Fruit fly (Drosophila melanogaster): Measurements from ENCODE around the gene svp.

The svp gene

dm6 chr3R:12258437-12258836 lies at the start of gene svp, which contains the start of gene CG44037:
Gene svp, plus strand, starts transcription at chr3R:12258737.
Gene CG44037, plus strand, starts transcription at chr3R:12258737.
- no peak for TF ChIP-seq CG1620 (GFP tag; optimal IDR thresholded peaks at IDR 0.05)
- TF ChIP-seq CG33017 (tag; optimal IDR thresholded peaks at IDR 0.05) = no peak
- TF ChIP-seq Mnt (GFP tag; optimal IDR thresholded peaks at IDR 0.05) = no peak
- no peak for TF ChIP-seq cic (GFP tag; optimal IDR thresholded peaks at IDR 0.05)
- no peak for TF ChIP-seq CG12768 (GFP tag; optimal IDR thresholded peaks at IDR 0.05)
- TF ChIP-seq toe (GFP tag; optimal IDR thresholded peaks at IDR 0.05) = no peak
- no peak for TF ChIP-seq bab1 (GFP tag; optimal IDR thresholded peaks at IDR 0.05)
- TF ChIP-seq cnc (optimal IDR thresholded peaks at IDR 0.05) = no peak
- no peak for TF ChIP-seq CG5204 (GFP tag; optimal IDR thresholded peaks at IDR 0.05)
- TF ChIP-seq CG11617 (GFP tag; optimal IDR thresholded peaks at IDR 0.05) = no peak
- TF ChIP-seq CG7101 (tag; optimal IDR thresholded peaks at IDR 0.05) = no peak
- TF ChIP-seq CG14711 (tag; optimal IDR thresholded peaks at IDR 0.05) = no peak
- TF ChIP-seq pad (GFP tag; optimal IDR thresholded peaks at IDR 0.05) = no peak

DNA sequence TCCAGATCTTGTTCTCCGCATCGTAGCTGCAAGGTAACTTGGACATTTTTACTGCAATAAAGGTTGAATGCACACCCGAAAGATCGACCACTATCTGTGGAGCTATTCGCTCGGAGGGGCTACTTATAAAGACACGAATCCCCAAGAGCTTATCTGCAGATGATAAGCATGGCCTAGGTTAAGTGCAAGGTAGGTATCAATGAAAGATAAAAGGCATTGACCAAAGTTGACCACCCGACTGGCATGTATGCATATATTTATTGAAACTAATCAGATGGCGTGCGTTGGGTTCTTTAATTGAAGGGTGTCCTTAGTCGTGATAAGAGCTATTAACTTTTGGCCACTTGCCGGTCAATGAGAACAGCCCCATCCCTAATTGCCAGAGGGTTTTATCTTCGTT lies 48.3 kb upstream of the svp start, which contains the start of gene CG4830:
Gene CG4830, minus strand, starts transcription at position 101 of the 400 bp plus-strand sequence.
- TF ChIP-seq CG5204 (GFP tag; optimal IDR thresholded peaks at IDR 0.05) = no peak
- TF ChIP-seq cnc (optimal IDR thresholded peaks at IDR 0.05) = no peak
- TF ChIP-seq CG12768 (GFP tag; optimal IDR thresholded peaks at IDR 0.05) = no peak
- no peak for TF ChIP-seq CG1620 (GFP tag; optimal IDR thresholded peaks at IDR 0.05)
- TF ChIP-seq Crg-1 (GFP tag; optimal IDR thresholded peaks at IDR 0.05) = no peak
- TF ChIP-seq CG7045 (GFP tag; optimal IDR thresholded peaks at IDR 0.05) = no peak
- no peak for TF ChIP-seq tj (GFP tag; optimal IDR thresholded peaks at IDR 0.05)
- no peak for TF ChIP-seq kay (GFP tag; ENCODE audit: borderline replicate concordance)
- TF ChIP-seq bab1 (GFP tag; optimal IDR thresholded peaks at IDR 0.05) = no peak
- TF ChIP-seq CG11617 (GFP tag; optimal IDR thresholded peaks at IDR 0.05) = no peak
- no peak for TF ChIP-seq CG14711 (tag; optimal IDR thresholded peaks at IDR 0.05)
- TF ChIP-seq Mnt (GFP tag; optimal IDR thresholded peaks at IDR 0.05) = no peak
- TF ChIP-seq Clk (GFP tag; optimal IDR thresholded peaks at IDR 0.05) = no peak
- TF ChIP-seq Hr96 (GFP tag; optimal IDR thresholded peaks at IDR 0.05) = no peak
- TF ChIP-seq toe (GFP tag; optimal IDR thresholded peaks at IDR 0.05) = no peak

dm6 chr3R:12211552-12211951 lies 47.0 kb upstream of the svp start:
- no peak for TF ChIP-seq CG5204 (GFP tag; optimal IDR thresholded peaks at IDR 0.05)
- no peak for TF ChIP-seq CG11617 (GFP tag; optimal IDR thresholded peaks at IDR 0.05)
- no peak for TF ChIP-seq cic (GFP tag; optimal IDR thresholded peaks at IDR 0.05)
- TF ChIP-seq Crg-1 (GFP tag; optimal IDR thresholded peaks at IDR 0.05) = no peak
- TF ChIP-seq Hr96 (GFP tag; optimal IDR thresholded peaks at IDR 0.05) = no peak
- no peak for TF ChIP-seq bab1 (GFP tag; optimal IDR thresholded peaks at IDR 0.05)

DNA sequence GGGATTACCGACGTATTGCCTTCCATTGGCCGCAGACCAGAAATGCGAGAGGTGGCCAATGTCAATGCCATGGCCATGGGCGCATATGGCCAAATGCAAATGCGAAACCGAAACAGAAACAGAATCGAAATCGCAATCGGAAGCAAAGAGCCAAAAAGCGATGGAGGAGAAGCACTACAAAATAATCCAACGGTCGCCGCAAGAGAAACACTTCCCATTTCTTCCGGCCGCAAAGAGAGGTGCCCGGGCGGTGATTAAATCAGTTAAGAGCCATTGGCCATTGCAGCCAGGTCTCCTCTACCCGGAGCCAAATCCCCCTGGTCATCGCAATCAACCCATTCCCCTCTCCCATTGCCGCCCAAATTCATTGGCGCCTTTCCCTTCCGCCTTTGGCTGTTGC lies 44.3 kb upstream of the svp start, which contains the start of gene CG14742:
Gene CG14742, plus strand, starts transcription at position 301 of the 400 bp plus-strand sequence.
- peak; percentile 20 for TF ChIP-seq CG11617 (GFP tag; optimal IDR thresholded peaks at IDR 0.05)
- TF ChIP-seq pad (GFP tag; optimal IDR thresholded peaks at IDR 0.05) = no peak

dm6 chr3R:12219497-12219896 lies 39.0 kb upstream of the svp start, which contains the start of gene Cog1:
Gene Cog1, minus strand, starts transcription at chr3R:12219686.
- TF ChIP-seq kay (GFP tag; ENCODE audit: borderline replicate concordance) (peak; percentile 71), Hr96 (GFP tag; optimal IDR thresholded peaks at IDR 0.05) (no peak)

DNA sequence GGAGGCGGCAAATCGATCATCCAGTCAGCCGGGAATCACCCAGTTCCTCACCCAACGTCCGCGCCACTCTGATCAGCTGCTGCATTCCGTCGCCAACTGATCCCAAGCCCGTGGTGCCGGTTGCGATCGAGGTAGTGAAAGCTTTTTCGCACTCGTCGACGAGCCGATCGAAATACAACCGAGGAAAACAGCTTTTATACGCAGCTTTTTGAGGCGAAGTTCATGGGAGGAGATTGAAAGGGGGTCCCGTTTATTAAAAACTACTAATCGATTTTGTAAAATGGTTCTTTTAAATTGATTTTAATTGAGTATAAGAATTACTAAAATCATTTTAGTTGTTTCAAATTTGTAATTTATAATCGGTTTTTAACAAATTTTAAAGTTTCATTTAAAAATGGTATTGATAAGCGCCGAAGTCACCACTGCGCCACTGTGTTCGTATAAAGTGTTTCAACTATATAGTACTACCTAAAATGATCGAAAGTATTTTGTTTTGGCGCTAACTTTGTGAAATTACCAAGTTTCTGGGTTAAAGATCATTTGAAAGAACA lies 37.1 kb upstream of the svp start, which contains the start of gene CG4860:
Gene CG4860, minus strand, starts transcription at position 99 of the 551 bp plus-strand sequence.
- peak; percentile 86 for TF ChIP-seq CG11617 (GFP tag; optimal IDR thresholded peaks at IDR 0.05)
- TF ChIP-seq CG5204 (GFP tag; optimal IDR thresholded peaks at IDR 0.05) = peak; percentile 85
- peak; percentile 60 for TF ChIP-seq ovo (GFP tag; optimal IDR thresholded peaks at IDR 0.05)
- TF ChIP-seq kay (GFP tag; ENCODE audit: borderline replicate concordance) = peak; percentile 97
- peak; percentile 93 for TF ChIP-seq toe (GFP tag; optimal IDR thresholded peaks at IDR 0.05)
- TF ChIP-seq Clk (GFP tag; optimal IDR thresholded peaks at IDR 0.05) = peak; percentile 75
- TF ChIP-seq Hr96 (GFP tag; optimal IDR thresholded peaks at IDR 0.05) = peak; percentile 85
- peak; percentile 87 for TF ChIP-seq CG14711 (tag; optimal IDR thresholded peaks at IDR 0.05)
- TF ChIP-seq cic (GFP tag; optimal IDR thresholded peaks at IDR 0.05) = peak; percentile 34
- peak; percentile 90 for TF ChIP-seq bab1 (GFP tag; optimal IDR thresholded peaks at IDR 0.05)
- peak; percentile 83 for TF ChIP-seq Mnt (GFP tag; optimal IDR thresholded peaks at IDR 0.05)
- peak; percentile 86 for TF ChIP-seq CG12768 (GFP tag; optimal IDR thresholded peaks at IDR 0.05)
- peak; percentile 83 for TF ChIP-seq CG1620 (GFP tag; optimal IDR thresholded peaks at IDR 0.05)
- peak; percentile 94 for TF ChIP-seq CG7101 (tag; optimal IDR thresholded peaks at IDR 0.05)
- TF ChIP-seq Crg-1 (GFP tag; optimal IDR thresholded peaks at IDR 0.05) = peak; percentile 78
- peak; percentile 75 for TF ChIP-seq pad (GFP tag; optimal IDR thresholded peaks at IDR 0.05)
- peak; percentile 86 for TF ChIP-seq CG7045 (GFP tag; optimal IDR thresholded peaks at IDR 0.05)
- peak; percentile 93 for TF ChIP-seq CG33017 (tag; optimal IDR thresholded peaks at IDR 0.05)
- no peak for TF ChIP-seq cnc (optimal IDR thresholded peaks at IDR 0.05)
- TF ChIP-seq tj (GFP tag; optimal IDR thresholded peaks at IDR 0.05) = peak; percentile 54

DNA sequence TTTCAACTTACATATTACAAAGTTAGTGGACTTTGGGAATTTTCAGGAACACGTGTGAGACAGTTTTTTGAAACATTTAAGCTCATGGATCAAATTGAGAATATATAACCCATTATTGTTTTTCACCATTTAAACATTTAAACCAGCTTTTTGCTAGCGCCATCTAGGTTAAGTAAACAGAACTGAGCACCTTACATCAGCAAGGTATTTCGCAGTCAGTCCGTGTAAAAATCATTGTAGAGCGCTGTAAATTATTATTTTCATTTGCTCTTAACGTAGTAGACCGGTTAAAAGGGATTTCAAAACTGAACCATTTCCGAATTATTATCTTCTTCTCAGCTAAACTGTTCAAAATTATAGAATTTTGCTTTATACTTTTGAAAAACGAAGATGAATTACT lies 36.4 kb upstream of the svp start, which contains the start of gene Rsbp15:
Gene Rsbp15, plus strand, starts transcription at position 295 of the 400 bp plus-strand sequence.
- no peak for TF ChIP-seq Hr96 (GFP tag; optimal IDR thresholded peaks at IDR 0.05)
- no peak for TF ChIP-seq CG1620 (GFP tag; optimal IDR thresholded peaks at IDR 0.05)
- no peak for TF ChIP-seq Clk (GFP tag; optimal IDR thresholded peaks at IDR 0.05)
- no peak for TF ChIP-seq bab1 (GFP tag; optimal IDR thresholded peaks at IDR 0.05)

Data from whole organism, adult.